Worm (Caenorhabditis elegans) whole organism, L1 larva: ENCODE data around the gene C29F4.3.

Source experiments
- lin-13 ChIP-seq: fragments of 150-350 bp; optimal IDR thresholded peaks from 2 replicates; lab custom pipeline; 2014; ENCODE audit warnings: missing biosample characterization, missing genetic modification reagents, missing genetic modification characterization
- nhr-11 ChIP-seq: fragments of 150-350 bp; optimal IDR thresholded peaks from 2 replicates; lab custom pipeline; 2014; ENCODE audit warnings: missing biosample characterization, missing genetic modification characterization
- nhr-76 ChIP-seq: sonication (generic microtip); optimal IDR thresholded peaks from 2 replicates; lab custom pipeline; 2017; ENCODE audit warnings: missing biosample characterization, missing genetic modification characterization
- rnt-1 ChIP-seq: sonication (generic microtip); optimal IDR thresholded peaks from 2 replicates; lab custom pipeline; 2016; ENCODE audit warnings: mild to moderate bottlenecking, missing genetic modification characterization, moderate library complexity, missing compliant biosample characterization
- unc-62 ChIP-seq: fragments of 150-350 bp; optimal IDR thresholded peaks from 2 replicates; lab custom pipeline; 2014; ENCODE audit warnings: missing biosample characterization, missing genetic modification reagents, missing genetic modification characterization

DNA sequence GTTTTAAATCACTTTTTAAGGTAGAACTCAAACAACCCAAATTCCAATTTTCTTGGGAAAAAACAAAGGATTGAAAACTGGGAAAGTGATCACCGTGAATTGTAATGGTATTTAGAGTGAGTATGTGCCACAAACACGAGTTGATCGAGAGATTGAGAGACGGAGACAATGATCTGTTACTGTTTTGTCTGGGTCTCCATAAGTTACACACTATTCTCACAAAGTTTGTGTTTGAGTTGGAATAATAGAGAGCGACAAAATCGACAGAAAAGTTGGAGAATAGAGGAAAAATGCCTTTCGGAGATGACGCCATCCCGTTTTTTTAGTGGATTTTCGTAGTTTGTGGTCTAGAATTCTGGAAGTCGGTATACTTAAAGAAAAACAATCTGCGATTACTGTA lies 47.5 kb upstream of the C29F4.3 start, which contains the start of gene nhr-7:
- TF ChIP-seq nhr-76 (no peak), rnt-1 (tag; lab: Kevin White, UChicago) (no peak), unc-62 (GFP tag; lab: Kevin White, UChicago) (no peak), lin-13 (GFP tag; lab: Kevin White, UChicago) (no peak), nhr-11 (tag; lab: Kevin White, UChicago) (no peak)
